Fruit fly (Drosophila melanogaster) whole organism, embryonic: ENCODE measurements around the gene IleRS-m.

Source experiments
- Awh ChIP-seq: fragments of 200-800 bp; sonication (Bioruptor generic); IDR thresholded peaks from 2 replicates; pipeline ENCODE4, ENCODE4 v1.3.6; 2022; ENCODE audit warnings: missing biosample characterization, missing genetic modification characterization
- B-H2 ChIP-seq: fragments of 200-800 bp; sonication (Bioruptor generic); optimal IDR thresholded peaks from 2 replicates; lab custom pipeline; 2018; ENCODE audit warnings: missing biosample characterization, mild to moderate bottlenecking, missing genetic modification characterization
- BEAF-32 ChIP-seq: fragments of 200-800 bp; sonication (Bioruptor generic); optimal IDR thresholded peaks from 3 replicates; lab custom pipeline; 2017; ENCODE audit warnings: missing biosample characterization, missing genetic modification characterization, mild to moderate bottlenecking, moderate library complexity, missing genetic modification reagents
- CG10267 ChIP-seq: fragments of 200-800 bp; sonication (Bioruptor generic); optimal IDR thresholded peaks from 2 replicates; lab custom pipeline; 2018; ENCODE audit warnings: missing biosample characterization, mild to moderate bottlenecking, missing genetic modification characterization, moderate library complexity
- CG10654 ChIP-seq: fragments of 200-800 bp; sonication (Bioruptor generic); optimal IDR thresholded peaks from 2 replicates; lab custom pipeline; 2016; ENCODE audit warnings: missing biosample characterization, missing genetic modification characterization
- CG11560 ChIP-seq: fragments of 200-800 bp; sonication (Bioruptor generic); IDR thresholded peaks from 3 replicates; pipeline ENCODE4 v1.3.6; 2022; ENCODE audit warnings: missing biosample characterization, missing genetic modification characterization
- CG1233 ChIP-seq: fragments of 200-800 bp; sonication (Bioruptor generic); optimal IDR thresholded peaks from 4 replicates; lab custom pipeline; 2018; ENCODE audit warnings: missing biosample characterization, mild to moderate bottlenecking, missing genetic modification characterization
- CG13123 ChIP-seq: fragments of 200-800 bp; sonication (Bioruptor generic); optimal IDR thresholded peaks from 2 replicates; lab custom pipeline; 2016; ENCODE audit warnings: missing biosample characterization, missing genetic modification characterization
- CG13296 ChIP-seq: fragments of 200-800 bp; sonication (Bioruptor generic); optimal IDR thresholded peaks from 3 replicates; lab custom pipeline; 2018; ENCODE audit warnings: missing biosample characterization, mild to moderate bottlenecking, missing genetic modification characterization
- CG13775 ChIP-seq: fragments of 200-800 bp; sonication (Bioruptor generic); optimal IDR thresholded peaks from 3 replicates; lab custom pipeline; 2017; ENCODE audit warnings: missing biosample characterization, mild to moderate bottlenecking, missing genetic modification characterization
- CG16863 ChIP-seq: fragments of 200-800 bp; sonication (Bioruptor generic); optimal IDR thresholded peaks from 3 replicates; lab custom pipeline; 2016; ENCODE audit warnings: missing biosample characterization, missing genetic modification characterization
- CG17385 ChIP-seq: fragments of 200-800 bp; sonication (Bioruptor generic); optimal IDR thresholded peaks from 3 replicates; lab custom pipeline; 2018; ENCODE audit warnings: missing biosample characterization, mild to moderate bottlenecking, missing genetic modification characterization
- CG31224 ChIP-seq: fragments of 200-800 bp; sonication (Bioruptor generic); IDR thresholded peaks from 2 replicates; pipeline ENCODE4 v1.3.6; 2022; ENCODE audit warnings: missing biosample characterization, missing genetic modification characterization
- CG32532 ChIP-seq: fragments of 200-800 bp; sonication (Bioruptor generic); IDR thresholded peaks from 2 replicates; pipeline ENCODE4 v1.3.6; 2022; ENCODE audit warnings: missing biosample characterization, missing genetic modification characterization
- CG43689 ChIP-seq: fragments of 200-800 bp; sonication (Bioruptor generic); IDR thresholded peaks from 2 replicates; pipeline ENCODE4 v1.3.6; 2022; ENCODE audit warnings: missing biosample characterization, missing genetic modification characterization
- CG6689 ChIP-seq: fragments of 200-800 bp; sonication (Bioruptor generic); IDR thresholded peaks from 2 replicates; pipeline ENCODE4 v1.3.6; 2022; ENCODE audit warnings: missing biosample characterization, missing genetic modification characterization
- Dad ChIP-seq: fragments of 200-800 bp; sonication (Bioruptor generic); optimal IDR thresholded peaks from 3 replicates; lab custom pipeline; 2016; ENCODE audit warnings: missing biosample characterization, missing genetic modification characterization
- ERR ChIP-seq: fragments of 200-800 bp; sonication (Bioruptor generic); optimal IDR thresholded peaks from 2 replicates; lab custom pipeline; 2016; ENCODE audit warnings: missing biosample characterization, missing genetic modification characterization
- Eip74EF ChIP-seq, 2 experiments: fragments of 200-800 bp in 1 of 2; fragments of >200 bp in 1 of 2; sonication (Bioruptor generic) in 1 of 2; optimal IDR thresholded peaks; 2 replicates each; lab custom pipeline; 2017 to 2019; ENCODE audit warnings: missing biosample characterization in 2 of 2, missing genetic modification characterization in 2 of 2, mild to moderate bottlenecking in 1 of 2, moderate library complexity in 1 of 2
- Elba2 ChIP-seq: fragments of 200-800 bp; sonication (Bioruptor generic); optimal IDR thresholded peaks from 3 replicates; lab custom pipeline; 2016; ENCODE audit warnings: missing biosample characterization, missing genetic modification characterization
- Fer1 ChIP-seq: fragments of 200-800 bp; sonication (Bioruptor generic); optimal IDR thresholded peaks from 2 replicates; lab custom pipeline; 2017; ENCODE audit warnings: missing biosample characterization, mild to moderate bottlenecking, missing genetic modification characterization
- Gsc ChIP-seq: fragments of 200-800 bp; sonication (Bioruptor generic); IDR thresholded peaks from 2 replicates; pipeline ENCODE4 v1.3.6; 2022; ENCODE audit warnings: missing biosample characterization, missing genetic modification characterization
- Jarid2 ChIP-seq: fragments of 200-800 bp; sonication (Bioruptor generic); optimal IDR thresholded peaks from 3 replicates; lab custom pipeline; 2017; ENCODE audit warnings: mild to moderate bottlenecking, missing biosample characterization, missing genetic modification reagents, missing genetic modification characterization
- Oli ChIP-seq: fragments of 200-800 bp; sonication (Bioruptor generic); optimal IDR thresholded peaks from 2 replicates; lab custom pipeline; 2018; ENCODE audit warnings: missing biosample characterization, mild to moderate bottlenecking, missing genetic modification characterization, moderate library complexity
- Ptx1 ChIP-seq: fragments of 200-800 bp; sonication (Bioruptor generic); IDR thresholded peaks from 2 replicates; pipeline ENCODE4 v1.3.6; 2022; ENCODE audit warnings: missing biosample characterization, missing genetic modification characterization
- Side ChIP-seq: fragments of 200-800 bp; sonication (Bioruptor generic); optimal IDR thresholded peaks from 2 replicates; lab custom pipeline; 2016; ENCODE audit warnings: missing biosample characterization, missing genetic modification characterization
- Sox100B ChIP-seq: fragments of 200-800 bp; sonication (Bioruptor generic); optimal IDR thresholded peaks from 3 replicates; lab custom pipeline; 2018; ENCODE audit warnings: missing biosample characterization, mild to moderate bottlenecking, missing genetic modification characterization
- abd-A ChIP-seq: fragments of 200-800 bp; sonication (Bioruptor generic); optimal IDR thresholded peaks from 3 replicates; lab custom pipeline; 2019; ENCODE audit warnings: missing biosample characterization, mild to moderate bottlenecking, missing genetic modification characterization, moderate library complexity
- amos ChIP-seq: fragments of 200-800 bp; sonication (Bioruptor generic); IDR thresholded peaks from 2 replicates; pipeline ENCODE4 v1.3.6; 2022; ENCODE audit warnings: missing biosample characterization, missing genetic modification characterization; ENCODE audit not compliant: partially characterized antibody
- ara ChIP-seq: fragments of 200-800 bp; sonication (Bioruptor generic); IDR thresholded peaks from 2 replicates; pipeline ENCODE4 v1.3.6; 2022; ENCODE audit warnings: missing biosample characterization, missing genetic modification characterization
- chm ChIP-seq: fragments of 200-800 bp; sonication (Bioruptor generic); IDR thresholded peaks from 2 replicates; pipeline ENCODE4 v1.3.6; 2022; ENCODE audit warnings: missing biosample characterization, missing genetic modification characterization
- da ChIP-seq: fragments of 200-800 bp; sonication (Bioruptor generic); optimal IDR thresholded peaks from 2 replicates; lab custom pipeline; 2016; ENCODE audit warnings: missing biosample characterization, missing genetic modification characterization
- dan ChIP-seq: fragments of 200-800 bp; sonication (Bioruptor generic); IDR thresholded peaks from 2 replicates; pipeline ENCODE4 v1.3.6; 2022; ENCODE audit warnings: missing biosample characterization, missing genetic modification characterization
- fd96Cb ChIP-seq: fragments of 200-800 bp; sonication (Bioruptor generic); optimal IDR thresholded peaks from 2 replicates; lab custom pipeline; 2018; ENCODE audit warnings: missing biosample characterization, mild to moderate bottlenecking, missing genetic modification characterization, moderate library complexity
- gce ChIP-seq: fragments of 200-800 bp; sonication (Bioruptor generic); IDR thresholded peaks from 3 replicates; pipeline ENCODE4 v1.3.6; 2022; ENCODE audit warnings: missing biosample characterization, missing genetic modification characterization
- gem ChIP-seq: fragments of 200-800 bp; sonication (Bioruptor generic); optimal IDR thresholded peaks from 2 replicates; lab custom pipeline; 2019; ENCODE audit warnings: missing biosample characterization, mild to moderate bottlenecking, missing genetic modification characterization, moderate library complexity
- gro ChIP-seq: fragments of 200-800 bp; sonication (Bioruptor generic); optimal IDR thresholded peaks from 2 replicates; lab custom pipeline; 2016; ENCODE audit warnings: missing biosample characterization, missing genetic modification characterization
- hb ChIP-seq: fragments of 200-800 bp; sonication (Bioruptor generic); IDR thresholded peaks from 3 replicates; pipeline ENCODE4 v1.3.6; 2022; ENCODE audit warnings: missing biosample characterization, missing genetic modification characterization; ENCODE audit not compliant: partially characterized antibody
- lab ChIP-seq: fragments of 200-800 bp; sonication (Bioruptor generic); optimal IDR thresholded peaks from 3 replicates; lab custom pipeline; 2017; ENCODE audit warnings: missing biosample characterization, missing genetic modification characterization, mild to moderate bottlenecking, moderate library complexity, missing genetic modification reagents
- mld ChIP-seq: fragments of 200-800 bp; sonication (Bioruptor generic); IDR thresholded peaks from 3 replicates; pipeline ENCODE4 v1.3.6; 2022; ENCODE audit warnings: missing biosample characterization, missing genetic modification characterization; ENCODE audit not compliant: partially characterized antibody
- pb ChIP-seq: fragments of 200-800 bp; sonication (Bioruptor generic); optimal IDR thresholded peaks from 3 replicates; lab custom pipeline; 2016; ENCODE audit warnings: missing biosample characterization, missing genetic modification characterization
- peb ChIP-seq: fragments of 200-800 bp; sonication (Bioruptor generic); IDR thresholded peaks from 2 replicates; pipeline ENCODE4 v1.3.6; 2022; ENCODE audit warnings: missing biosample characterization, missing genetic modification characterization
- run ChIP-seq: fragments of 200-800 bp; sonication (Bioruptor generic); optimal IDR thresholded peaks from 3 replicates; lab custom pipeline; 2018; ENCODE audit warnings: missing biosample characterization, mild to moderate bottlenecking, missing genetic modification characterization
- seq ChIP-seq: fragments of 200-800 bp; sonication (Bioruptor generic); IDR thresholded peaks from 2 replicates; pipeline ENCODE4 v1.3.6; 2022; ENCODE audit warnings: missing biosample characterization, missing genetic modification characterization
- shn ChIP-seq: fragments of 200-800 bp; sonication (Bioruptor generic); optimal IDR thresholded peaks from 3 replicates; lab custom pipeline; 2016; ENCODE audit warnings: missing biosample characterization, missing genetic modification characterization
- slp2 ChIP-seq: fragments of 200-800 bp; sonication (Bioruptor generic); optimal IDR thresholded peaks from 2 replicates; lab custom pipeline; 2016; ENCODE audit warnings: missing biosample characterization, missing genetic modification characterization
- stwl ChIP-seq: fragments of 200-800 bp; sonication (Bioruptor generic); optimal IDR thresholded peaks from 3 replicates; lab custom pipeline; 2018; ENCODE audit warnings: missing biosample characterization, mild to moderate bottlenecking, missing genetic modification characterization, moderate library complexity
- sug ChIP-seq: fragments of 200-800 bp; optimal IDR thresholded peaks from 2 replicates; lab custom pipeline; 2019; ENCODE audit warnings: missing biosample characterization, mild to moderate bottlenecking, missing genetic modification characterization, moderate library complexity
- tin ChIP-seq: fragments of 200-800 bp; sonication (Bioruptor generic); optimal IDR thresholded peaks from 3 replicates; lab custom pipeline; 2016; ENCODE audit warnings: missing biosample characterization, missing genetic modification characterization

The IleRS-m gene

dm6 chr3L:16131264-16132066, 31.4 kb downstream of the IleRS-m start, which contains the start of the genes Trs20 and elg1 (continued):
- TF ChIP-seq Side (GFP tag; lab: Kevin White, UChicago) (no peak), CG32532 (GFP tag; lab: Robert Waterston, UW) (peak; percentile 26; the same call in 1 of the 2 replicates), pb (GFP tag; lab: Kevin White, UChicago) (no peak), gce (GFP tag; lab: Robert Waterston, UW) (no peak), ara (no peak), gem (peak; percentile 81), run (tag; lab: Kevin White, UChicago) (no peak), Awh (GFP tag; lab: Robert Waterston, UW) (no peak), CG13123 (no peak), chm (0 out of 2 replicates have a peak, but pooled peaks have one; percentile 26), CG13296 (GFP tag; lab: Kevin White, UChicago) (peak; percentile 73), BEAF-32 (GFP tag; lab: Kevin White, UChicago) (peak; percentile 9), CG10267 (tag; lab: Kevin White, UChicago) (peak; percentile 94), hb (GFP tag; lab: Robert Waterston, UW) (no peak), Sox100B (GFP tag; lab: Kevin White, UChicago) (peak; percentile 71), CG11560 (tag; lab: Robert Waterston, UW) (no peak), CG43689 (GFP tag; lab: Robert Waterston, UW) (no peak), Gsc (GFP tag; lab: Robert Waterston, UW) (no peak), CG6689 (peak; percentile 44; the same call in 1 of the 2 replicates), Elba2 (peak; percentile 4), lab (peak; percentile 62), Ptx1 (peak; percentile 47), CG1233 (peak; percentile 1), dan (GFP tag; lab: Robert Waterston, UW) (no peak), da (no peak), shn (GFP tag; lab: Kevin White, UChicago) (no peak), seq (0 out of 2 replicates have a peak, but pooled peaks have one; percentile 22), ERR (GFP tag; lab: Kevin White, UChicago) (no peak), Oli (tag; lab: Kevin White, UChicago) (peak; percentile 53), Fer1 (GFP tag; lab: Kevin White, UChicago) (peak; percentile 58), CG16863 (GFP tag; lab: Kevin White, UChicago) (no peak), sug (tag; lab: Kevin White, UChicago) (peak; percentile 58), CG10654 (GFP tag; lab: Kevin White, UChicago) (peak; percentile 44), CG31224 (GFP tag; lab: Robert Waterston, UW) (no peak), Dad (no peak), Jarid2 (no peak), fd96Cb (no peak), abd-A (tag; lab: Kevin White, UChicago) (no peak), slp2 (GFP tag; lab: Kevin White, UChicago) (no peak), gro (peak; percentile 21), mld (no peak), Eip74EF (GFP tag; optimal IDR thresholded peaks at IDR 0.05; lab: Kevin White, UChicago) (no peak), amos (GFP tag; lab: Robert Waterston, UW) (no peak), CG13775 (GFP tag; lab: Kevin White, UChicago) (peak; percentile 41), B-H2 (peak; percentile 61), tin (peak; percentile 24), CG17385 (peak; percentile 60), stwl (tag; lab: Kevin White, UChicago) (peak; percentile 46), peb (GFP tag; lab: Robert Waterston, UW) (no peak)
